Fruit fly (Drosophila melanogaster): Measurements from ENCODE around the gene Nedd4.
A peak's percentile ranks its signal among the peaks of the same experiment; 100 is the strongest.

Nedd4 gene

dm6 chr3L:17538907-17539306 is 9.0 kb downstream of the Nedd4 start (continued):
- no peak for TF ChIP-seq Sry-β (GFP tag; optimal IDR thresholded peaks at IDR 0.05)
- peak; percentile 44 for TF ChIP-seq CG6765 (GFP tag; optimal IDR thresholded peaks at IDR 0.05)
- no peak for TF ChIP-seq ro (GFP tag; IDR thresholded peaks at IDR 0.05)
- TF ChIP-seq MTF-1 (GFP tag; optimal IDR thresholded peaks at IDR 0.05; ENCODE audit: borderline replicate concordance): peak; percentile 18
- peak; percentile 50 for TF ChIP-seq sens (GFP tag)
- TF ChIP-seq pb (GFP tag; optimal IDR thresholded peaks at IDR 0.05): no peak
- TF ChIP-seq CG6854 (GFP tag; optimal IDR thresholded peaks at IDR 0.05): peak; percentile 5
- TF ChIP-seq Asciz (GFP tag; optimal IDR thresholded peaks at IDR 0.05): peak; percentile 13
- TF ChIP-seq CG14014 (GFP tag; IDR thresholded peaks at IDR 0.05): no peak
- TF ChIP-seq Max (GFP tag; optimal IDR thresholded peaks at IDR 0.05): no peak
- TF ChIP-seq Poxn (GFP tag; IDR thresholded peaks at IDR 0.05): no peak
- TF ChIP-seq CrebB (tag; optimal IDR thresholded peaks at IDR 0.05): peak; percentile 46
- TF ChIP-seq Dp (GFP tag; optimal IDR thresholded peaks at IDR 0.05): no peak
- no peak for TF ChIP-seq schlank (tag; optimal IDR thresholded peaks at IDR 0.05)
- peak; percentile 50 for TF ChIP-seq CG18599 (GFP tag; optimal IDR thresholded peaks at IDR 0.05)
- TF ChIP-seq CG17568 (GFP tag; optimal IDR thresholded peaks at IDR 0.05): peak; percentile 59
- TF ChIP-seq cato (GFP tag; optimal IDR thresholded peaks at IDR 0.05; ENCODE audit: borderline replicate concordance): no peak
- TF ChIP-seq CG7987 (GFP tag; optimal IDR thresholded peaks at IDR 0.05): peak; percentile 44
- TF ChIP-seq gro (GFP tag; optimal IDR thresholded peaks at IDR 0.05): peak; percentile 34
- peak; percentile 67 for TF ChIP-seq Med (GFP tag)
- no peak for TF ChIP-seq CG10147 (GFP tag; optimal IDR thresholded peaks at IDR 0.05)
- TF ChIP-seq Atf6 (GFP tag; IDR thresholded peaks at IDR 0.05): 0 out of 2 replicates have a peak, but pooled peaks have one; percentile 13
- TF ChIP-seq CG13296 (GFP tag; optimal IDR thresholded peaks at IDR 0.05): peak; percentile 77
- peak; percentile 51 for TF ChIP-seq Meics (GFP tag; optimal IDR thresholded peaks at IDR 0.05)
- TF ChIP-seq CG2889 (GFP tag; IDR thresholded peaks at IDR 0.05): no peak
- TF ChIP-seq CG2129 (GFP tag; IDR thresholded peaks at IDR 0.05; ENCODE audit: partially characterized antibody): no peak

- TF ChIP-seq sens (GFP tag) (no peak), insv (GFP tag; optimal IDR thresholded peaks at IDR 0.05) (no peak), Trl (optimal IDR thresholded peaks at IDR 0.05) (no peak), Trl (GFP tag; optimal IDR thresholded peaks at IDR 0.05) (no peak), sqz (GFP tag; optimal IDR thresholded peaks at IDR 0.05) (no peak), CG9437 (GFP tag; optimal IDR thresholded peaks at IDR 0.05) (no peak), Camta (GFP tag; optimal IDR thresholded peaks at IDR 0.05) (no peak), CG8089 (GFP tag; optimal IDR thresholded peaks at IDR 0.05) (no peak), CG12104 (GFP tag; optimal IDR thresholded peaks at IDR 0.05) (no peak), CG14014 (GFP tag; IDR thresholded peaks at IDR 0.05) (no peak), pzg (GFP tag; optimal IDR thresholded peaks at IDR 0.05) (no peak), Doc2 (GFP tag; IDR thresholded peaks at IDR 0.05) (no peak), sna (GFP tag; IDR thresholded peaks at IDR 0.05; ENCODE audit: partially characterized antibody) (no peak), CG2120 (GFP tag; optimal IDR thresholded peaks at IDR 0.05) (no peak), CG9876 (GFP tag; optimal IDR thresholded peaks at IDR 0.05) (no peak), Ptx1 (GFP tag; IDR thresholded peaks at IDR 0.05) (no peak), shn (GFP tag; optimal IDR thresholded peaks at IDR 0.05) (no peak)
Observed at dm6 chr3L:17540004-17540403, 10.1 kb downstream of the Nedd4 start.
